Fruit fly (Drosophila melanogaster): ENCODE measurements around the gene Orc5.

Orc5 gene

DNA sequence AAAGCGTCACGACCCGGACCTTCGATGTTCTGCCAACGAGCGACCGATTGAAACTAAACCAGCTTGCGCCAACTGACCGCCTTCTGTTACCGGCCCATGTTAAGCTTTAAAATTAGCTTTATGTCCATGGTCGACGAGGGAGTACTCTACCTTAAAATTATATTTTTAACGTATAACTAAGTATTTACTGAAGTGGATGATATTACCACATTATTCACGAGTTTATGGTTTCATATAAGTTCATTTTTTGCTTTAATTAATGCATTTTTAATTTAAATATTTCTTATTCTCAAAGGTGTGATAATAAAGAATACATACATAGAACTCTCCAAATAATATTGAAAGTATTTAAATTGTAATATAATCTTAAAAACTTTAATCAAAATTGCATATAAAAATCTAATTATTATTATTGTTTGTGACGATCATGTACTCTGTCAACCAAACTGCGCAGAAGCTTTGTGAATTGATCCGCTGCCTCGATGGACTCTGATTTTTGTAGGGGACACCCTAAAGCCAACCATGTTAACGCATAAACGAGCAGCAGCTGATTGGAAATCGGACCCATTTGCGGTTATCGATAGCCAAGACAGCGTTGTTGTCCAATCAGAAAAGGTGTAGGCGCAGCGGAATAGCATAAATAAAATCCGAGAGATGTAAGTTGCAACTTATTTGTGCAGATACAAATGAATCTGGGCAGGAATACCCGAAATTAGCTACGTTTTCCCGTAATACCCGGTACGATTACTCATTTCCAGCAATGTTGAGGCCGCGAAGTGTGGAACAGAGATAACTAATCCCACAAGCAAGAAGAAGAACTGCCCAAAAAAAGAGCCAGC is 49.3 kb upstream of the Orc5 start, which contains the start of the genes CG9008 and p38b (continued):
- TF ChIP-seq Nf-YC (tag; optimal IDR thresholded peaks at IDR 0.05) (peak; percentile 90), CG13894 (tag; optimal IDR thresholded peaks at IDR 0.05) (peak; percentile 48), B-H1 (GFP tag; IDR thresholded peaks at IDR 0.05) (peak; percentile 10; the same call in 1 of the 3 replicates), gcm2 (GFP tag; optimal IDR thresholded peaks at IDR 0.05) (peak; percentile 6), dysf (GFP tag; IDR thresholded peaks at IDR 0.05) (peak; percentile 77), Eip74EF (GFP tag; optimal IDR thresholded peaks at IDR 0.05) (peak in 1 of 2 experiments; percentile 89), CG7786 (GFP tag; optimal IDR thresholded peaks at IDR 0.05) (no peak), CG1024 (GFP tag; IDR thresholded peaks at IDR 0.05) (no peak), dmrt99B (tag; optimal IDR thresholded peaks at IDR 0.05) (peak; percentile 89), sna (GFP tag; IDR thresholded peaks at IDR 0.05; ENCODE audit: partially characterized antibody) (no peak), CG11695 (GFP tag; IDR thresholded peaks at IDR 0.05) (peak; percentile 62; the same call in 2 of the 3 replicates), pan (optimal IDR thresholded peaks at IDR 0.05) (no peak), pan (GFP tag; optimal IDR thresholded peaks at IDR 0.05 in 1 of 2, IDR thresholded peaks at IDR 0.05 in 1 of 2) (peak in 1 of 2 experiments; percentile 69), Sry-δ (GFP tag; optimal IDR thresholded peaks at IDR 0.05) (peak; percentile 37), NK7.1 (GFP tag; optimal IDR thresholded peaks at IDR 0.05) (no peak), maf-S (GFP tag; optimal IDR thresholded peaks at IDR 0.05) (no peak), CG14441 (GFP tag; IDR thresholded peaks at IDR 0.05) (peak; percentile 44; the same call in 1 of the 2 replicates), jumu (GFP tag; optimal IDR thresholded peaks at IDR 0.05) (peak; percentile 11), CG8944 (GFP tag; optimal IDR thresholded peaks at IDR 0.05) (peak; percentile 15), CG18476 (GFP tag; optimal IDR thresholded peaks at IDR 0.05) (peak; percentile 72), CG17829 (tag; optimal IDR thresholded peaks at IDR 0.05) (peak; percentile 88), CG17359 (tag; optimal IDR thresholded peaks at IDR 0.05) (peak; percentile 69), NC2β (GFP tag; optimal IDR thresholded peaks at IDR 0.05) (no peak), CG4617 (GFP tag; optimal IDR thresholded peaks at IDR 0.05; ENCODE audit: borderline replicate concordance) (peak; percentile 53), ro (GFP tag; IDR thresholded peaks at IDR 0.05) (peak; percentile 29; the same call in 1 of the 2 replicates), Jarid2 (GFP tag; optimal IDR thresholded peaks at IDR 0.05) (no peak), Atf6 (GFP tag; IDR thresholded peaks at IDR 0.05) (peak; percentile 66), CG4282 (GFP tag; optimal IDR thresholded peaks at IDR 0.05) (no peak), CG42726 (GFP tag; IDR thresholded peaks at IDR 0.05; ENCODE audit: partially characterized antibody) (0 out of 2 replicates have a peak, but pooled peaks have one; percentile 50), CG13775 (GFP tag; optimal IDR thresholded peaks at IDR 0.05) (peak; percentile 78), CG18764 (GFP tag; optimal IDR thresholded peaks at IDR 0.05) (peak; percentile 26), en (GFP tag; optimal IDR thresholded peaks at IDR 0.05) (no peak), zen (tag; optimal IDR thresholded peaks at IDR 0.05) (peak; percentile 44), sug (tag; optimal IDR thresholded peaks at IDR 0.05) (peak; percentile 88), corto (GFP tag; optimal IDR thresholded peaks at IDR 0.05) (peak; percentile 52), cas (GFP tag; IDR thresholded peaks at IDR 0.05) (no peak), Antp (GFP tag; optimal IDR thresholded peaks at IDR 0.05) (peak; percentile 8), CG15269 (tag; optimal IDR thresholded peaks at IDR 0.05) (peak; percentile 87), aop (GFP tag; IDR thresholded peaks at IDR 0.05) (no peak), CG3847 (GFP tag; IDR thresholded peaks at IDR 0.05) (peak; percentile 57), NFAT (GFP tag; IDR thresholded peaks at IDR 0.05) (peak; percentile 85), Meics (GFP tag; optimal IDR thresholded peaks at IDR 0.05) (peak; percentile 93), CG7963 (GFP tag; IDR thresholded peaks at IDR 0.05; ENCODE audit: partially characterized antibody) (no peak), Opbp (GFP tag; IDR thresholded peaks at IDR 0.05; ENCODE audit: partially characterized antibody) (peak; percentile 49; the same call in 1 of the 3 replicates), esg (GFP tag; conservative IDR thresholded peaks at IDR 0.05) (peak; percentile 57; the same call in 1 of the 2 replicates), HLH54F (GFP tag; optimal IDR thresholded peaks at IDR 0.05) (peak; percentile 44), CG10321 (GFP tag; IDR thresholded peaks at IDR 0.05) (no peak), CG7745 (tag; optimal IDR thresholded peaks at IDR 0.05) (no peak)

Measured in whole organism, embryonic.